Worm (Caenorhabditis elegans): Measurements from ENCODE around the gene R08A2.9.

R08A2.9 gene

ce11 chrV:14719491-14719890 lies 11.4 kb downstream of the R08A2.9 start, which contains the start of gene R08A2.1:
Gene R08A2.1 (minus strand): TSS chrV:14719591.
- TF ChIP-seq nhr-76 (tag; optimal IDR thresholded peaks at IDR 0.05) (no peak), efl-3 (GFP tag; optimal IDR thresholded peaks at IDR 0.05) (no peak)

- no peak for TF ChIP-seq nhr-28 (tag; optimal IDR thresholded peaks at IDR 0.05)
- TF ChIP-seq nhr-237 (tag; optimal IDR thresholded peaks at IDR 0.05): no peak
- TF ChIP-seq lsy-2 (tag; optimal IDR thresholded peaks at IDR 0.05): no peak
- no peak for TF ChIP-seq nhr-71 (tag; optimal IDR thresholded peaks at IDR 0.05)
Observed at ce11 chrV:14723020-14723419, 15.0 kb downstream of the R08A2.9 start, which contains the start of gene R08A2.7. Gene R08A2.7 (plus strand): TSS chrV:14723320.

ce11 chrV:14725409-14725808 lies 17.4 kb downstream of the R08A2.9 start:
- TF ChIP-seq blmp-1 (tag; optimal IDR thresholded peaks at IDR 0.05): peak; percentile 70
- TF ChIP-seq lin-15B (tag; optimal IDR thresholded peaks at IDR 0.05): no peak
- TF ChIP-seq fkh-10 (GFP tag; optimal IDR thresholded peaks at IDR 0.05): no peak
- TF ChIP-seq ceh-90 (tag; optimal IDR thresholded peaks at IDR 0.05): no peak
- TF ChIP-seq nhr-20 (tag; optimal IDR thresholded peaks at IDR 0.05): peak; percentile 52
- no peak for TF ChIP-seq lin-13 (GFP tag; optimal IDR thresholded peaks at IDR 0.05)
- TF ChIP-seq efl-1 (optimal IDR thresholded peaks at IDR 0.05): no peak
- TF ChIP-seq efl-1 (GFP tag; optimal IDR thresholded peaks at IDR 0.05 in 1 of 2): no peak
- TF ChIP-seq ceh-88 (GFP tag; IDR thresholded peaks at IDR 0.05): no peak
- no peak for TF ChIP-seq hlh-17 (GFP tag; optimal IDR thresholded peaks at IDR 0.05; ENCODE audit: borderline replicate concordance)
- peak; percentile 29 for TF ChIP-seq nhr-71 (tag; optimal IDR thresholded peaks at IDR 0.05)
- no peak for TF ChIP-seq unc-86 (tag; optimal IDR thresholded peaks at IDR 0.05)
- no peak for TF ChIP-seq C34B4.2 (tag; optimal IDR thresholded peaks at IDR 0.05)
- TF ChIP-seq lin-35 (GFP tag; optimal IDR thresholded peaks at IDR 0.05): peak in 1 of 2 experiments; percentile 20
- TF ChIP-seq unc-62 (GFP tag; optimal IDR thresholded peaks at IDR 0.05): no peak
- TF ChIP-seq fos-1 (tag; optimal IDR thresholded peaks at IDR 0.05): no peak
- TF ChIP-seq elt-2 (tag; optimal IDR thresholded peaks at IDR 0.05): no peak
- no peak for TF ChIP-seq jun-1 (tag; optimal IDR thresholded peaks at IDR 0.05)
- no peak for TF ChIP-seq dsc-1 (tag; optimal IDR thresholded peaks at IDR 0.05)
- TF ChIP-seq hpl-2 (GFP tag; optimal IDR thresholded peaks at IDR 0.05): no peak
- TF ChIP-seq snu-23 (GFP tag; optimal IDR thresholded peaks at IDR 0.05): peak; percentile 31
- TF ChIP-seq nhr-77 (tag; optimal IDR thresholded peaks at IDR 0.05): no peak
- TF ChIP-seq ztf-4 (tag; optimal IDR thresholded peaks at IDR 0.05): no peak
- peak in 1 of 3 experiments; percentile 24 for TF ChIP-seq dpl-1 (GFP tag; optimal IDR thresholded peaks at IDR 0.05)
- TF ChIP-seq ztf-11 (tag; optimal IDR thresholded peaks at IDR 0.05): no peak
- no peak for TF ChIP-seq fkh-4 (tag; optimal IDR thresholded peaks at IDR 0.05; ENCODE audit: borderline replicate concordance)
- peak; percentile 92 for TF ChIP-seq nhr-85 (tag)
- no peak for TF ChIP-seq rnt-1 (tag; optimal IDR thresholded peaks at IDR 0.05)
- TF ChIP-seq mab-9 (GFP tag; IDR thresholded peaks at IDR 0.05): no peak
- no peak for TF ChIP-seq C16A3.4 (tag; optimal IDR thresholded peaks at IDR 0.05)
- no peak for TF ChIP-seq nhr-47 (tag; optimal IDR thresholded peaks at IDR 0.05)
- no peak for TF ChIP-seq mef-2 (tag; optimal IDR thresholded peaks at IDR 0.05)
- no peak for TF ChIP-seq unc-98 (GFP tag; IDR thresholded peaks at IDR 0.05)
- TF ChIP-seq egl-27 (tag; optimal IDR thresholded peaks at IDR 0.05): no peak
- no peak for TF ChIP-seq unc-130 (tag; optimal IDR thresholded peaks at IDR 0.05)
- TF ChIP-seq ceh-8 (GFP tag; optimal IDR thresholded peaks at IDR 0.05): no peak
- peak in 1 of 2 experiments; percentile 8 for TF ChIP-seq lsy-2 (tag; optimal IDR thresholded peaks at IDR 0.05)
- TF ChIP-seq elt-3 (tag; optimal IDR thresholded peaks at IDR 0.05): peak in 2 of 6 experiments; percentile 4 to 28

All from whole organism, L1 larva.